Worm (Caenorhabditis elegans) whole organism, young adult: ENCODE results near the gene Y73B6BL.23.
A peak's percentile ranks its signal among the peaks of the same experiment; 100 is the strongest.
"Not testable (repeated sequence)": the region's sequence is repeated elsewhere in the genome, so short reads cannot be mapped to it uniquely, and the experiment has no call there.

Experiments used
- B0019.2 ChIP-seq: fragments of 200-800 bp; sonication (Bioruptor generic); conservative IDR thresholded peaks from 2 replicates; pipeline ENCODE4 v1.3.6; 2022; ENCODE audit warnings: missing genetic modification reagents, missing genetic modification characterization, missing compliant biosample characterization
- C06A6.2 ChIP-seq: fragments of 200-800 bp; sonication (Bioruptor generic); conservative IDR thresholded peaks from 2 replicates; pipeline ENCODE4 v1.3.6; 2022; ENCODE audit warnings: missing genetic modification characterization, missing compliant biosample characterization
- C17E4.6 ChIP-seq: fragments of 200-800 bp; sonication (Bioruptor generic); IDR thresholded peaks from 2 replicates; pipeline ENCODE4 v1.3.6; 2022; ENCODE audit warnings: missing genetic modification reagents, missing genetic modification characterization, missing compliant biosample characterization
- D2030.7 ChIP-seq: fragments of 200-800 bp; sonication (Bioruptor generic); IDR thresholded peaks from 2 replicates; pipeline ENCODE4 v1.3.6; 2022; ENCODE audit warnings: missing genetic modification reagents, missing genetic modification characterization, missing compliant biosample characterization
- F33H1.4 ChIP-seq: fragments of 200-800 bp; sonication (Bioruptor generic); IDR thresholded peaks from 2 replicates; pipeline ENCODE4 v1.3.6; 2022; ENCODE audit warnings: missing genetic modification reagents, missing genetic modification characterization, missing compliant biosample characterization
- Y53G8AR.9 ChIP-seq: fragments of 200-800 bp; sonication (Bioruptor generic); conservative IDR thresholded peaks from 2 replicates; pipeline ENCODE4 v1.3.6; 2022; ENCODE audit warnings: missing genetic modification reagents, missing genetic modification characterization, missing compliant biosample characterization
- Y56A3A.18 ChIP-seq: fragments of 200-800 bp; sonication (Bioruptor generic); IDR thresholded peaks from 2 replicates; pipeline ENCODE4 v1.3.6; 2022; ENCODE audit warnings: missing genetic modification reagents, missing genetic modification characterization, missing compliant biosample characterization
- Y79H2A.3 ChIP-seq: fragments of 200-800 bp; sonication (Bioruptor generic); conservative IDR thresholded peaks from 2 replicates; pipeline ENCODE4 v1.3.6; 2022; ENCODE audit warnings: missing genetic modification reagents, missing genetic modification characterization, missing compliant biosample characterization
- Y95B8A.8 ChIP-seq: fragments of 200-800 bp; sonication (Bioruptor generic); IDR thresholded peaks from 2 replicates; pipeline ENCODE4 v1.3.6; 2022; ENCODE audit warnings: missing genetic modification reagents, missing genetic modification characterization, missing compliant biosample characterization
- attf-6 ChIP-seq: fragments of 200-800 bp; sonication (Bioruptor generic); IDR thresholded peaks from 2 replicates; pipeline ENCODE4 v1.3.6; 2022; ENCODE audit warnings: missing genetic modification reagents, missing genetic modification characterization, missing compliant biosample characterization
- bed-1 ChIP-seq: fragments of 200-800 bp; sonication (Bioruptor generic); IDR thresholded peaks from 2 replicates; pipeline ENCODE4 v1.3.6; 2022; ENCODE audit warnings: missing genetic modification reagents, missing genetic modification characterization, missing compliant biosample characterization
- cebp-1 ChIP-seq, 2 experiments: fragments of 200-800 bp in 1 of 2; sonication (Bioruptor generic) in 1 of 2; sonication (generic microtip) in 1 of 2; IDR thresholded peaks in 1 of 2; optimal IDR thresholded peaks in 1 of 2; 2 replicates each; pipeline versions ENCODE4 v1.3.6 to Lab custom; 2017 to 2022; ENCODE audit warnings: missing compliant biosample characterization in 2 of 2, missing genetic modification characterization in 2 of 2, mild to moderate bottlenecking in 1 of 2, missing genetic modification reagents in 1 of 2, moderate library complexity in 1 of 2
- ceh-40 ChIP-seq: fragments of 200-800 bp; sonication (Bioruptor generic); IDR thresholded peaks from 2 replicates; pipeline ENCODE4 v1.3.6; 2022; ENCODE audit warnings: missing genetic modification characterization, missing compliant biosample characterization
- ceh-58 ChIP-seq: fragments of 200-800 bp; sonication (Bioruptor generic); IDR thresholded peaks from 2 replicates; pipeline ENCODE4 v1.3.6; 2022; ENCODE audit warnings: missing genetic modification characterization, missing compliant biosample characterization
- ceh-91 ChIP-seq: fragments of 200-800 bp; sonication (Bioruptor generic); IDR thresholded peaks from 2 replicates; pipeline ENCODE4 v1.3.6; 2022; ENCODE audit warnings: missing genetic modification reagents, missing genetic modification characterization, missing compliant biosample characterization
- dox-1 ChIP-seq: fragments of 200-800 bp; sonication (Bioruptor generic); IDR thresholded peaks from 2 replicates; pipeline ENCODE4 v1.3.6; 2022; ENCODE audit warnings: missing genetic modification reagents, missing genetic modification characterization, missing compliant biosample characterization
- dpl-1 ChIP-seq: fragments of 150-350 bp; optimal IDR thresholded peaks from 2 replicates; lab custom pipeline; 2014; ENCODE audit warnings: missing biosample characterization, missing genetic modification reagents, missing genetic modification characterization
- ekl-4 ChIP-seq: fragments of 200-800 bp; sonication (Bioruptor generic); IDR thresholded peaks from 2 replicates; pipeline ENCODE4 v1.3.6; 2022; ENCODE audit warnings: missing genetic modification reagents, missing genetic modification characterization, missing compliant biosample characterization
- hmg-1.2 ChIP-seq: fragments of 200-800 bp; sonication (Bioruptor generic); IDR thresholded peaks from 2 replicates; pipeline ENCODE4 v1.3.6; 2022; ENCODE audit warnings: missing genetic modification reagents, missing genetic modification characterization, missing compliant biosample characterization
- hrde-1 ChIP-seq: sonication (generic microtip); optimal IDR thresholded peaks from 2 replicates; lab custom pipeline; 2016; ENCODE audit warnings: missing genetic modification characterization, mild to moderate bottlenecking, missing compliant biosample characterization, moderate library complexity, missing genotype, missing genetic modification reagents, borderline replicate concordance
- hsf-1 ChIP-seq: fragments of 200-800 bp; sonication (Bioruptor generic); IDR thresholded peaks from 2 replicates; pipeline ENCODE4 v1.3.6; 2022; ENCODE audit warnings: missing genetic modification reagents, missing genetic modification characterization, missing compliant biosample characterization
- lin-26 ChIP-seq: fragments of 200-800 bp; sonication (Bioruptor generic); IDR thresholded peaks from 2 replicates; pipeline ENCODE4 v1.3.6; 2022; ENCODE audit warnings: missing genetic modification reagents, missing genetic modification characterization, missing compliant biosample characterization
- lin-54 ChIP-seq: fragments of 200-800 bp; sonication (Bioruptor generic); optimal IDR thresholded peaks from 2 replicates; lab custom pipeline; 2018; ENCODE audit warnings: mild to moderate bottlenecking, missing genetic modification characterization, missing compliant biosample characterization
- madf-3 ChIP-seq: fragments of 200-800 bp; sonication (Bioruptor generic); IDR thresholded peaks from 2 replicates; pipeline ENCODE4 v1.3.6; 2022; ENCODE audit warnings: missing genetic modification reagents, missing genetic modification characterization, missing compliant biosample characterization
- madf-6 ChIP-seq: fragments of 200-800 bp; sonication (Bioruptor generic); IDR thresholded peaks from 2 replicates; pipeline ENCODE4 v1.3.6; 2022; ENCODE audit warnings: missing genetic modification reagents, missing genetic modification characterization, missing compliant biosample characterization
- madf-8 ChIP-seq: fragments of 200-800 bp; sonication (Bioruptor generic); conservative IDR thresholded peaks from 2 replicates; pipeline ENCODE4 v1.3.6; 2022; ENCODE audit warnings: missing genetic modification reagents, missing genetic modification characterization, missing compliant biosample characterization
- mcd-1 ChIP-seq: fragments of 200-800 bp; sonication (Bioruptor generic); IDR thresholded peaks from 2 replicates; pipeline ENCODE4 v1.3.6; 2022; ENCODE audit warnings: missing genetic modification reagents, missing genetic modification characterization, missing compliant biosample characterization
- mxl-1 ChIP-seq: sonication (generic microtip); optimal IDR thresholded peaks from 2 replicates; lab custom pipeline; 2016; ENCODE audit warnings: missing genetic modification characterization, missing compliant biosample characterization
- pbrm-1 ChIP-seq: fragments of 200-800 bp; sonication (Bioruptor generic); IDR thresholded peaks from 2 replicates; pipeline ENCODE4 v1.3.6; 2022; ENCODE audit warnings: missing genetic modification reagents, missing genetic modification characterization, missing compliant biosample characterization
- rcor-1 ChIP-seq: fragments of 200-800 bp; sonication (Bioruptor generic); IDR thresholded peaks from 2 replicates; pipeline ENCODE4 v1.3.6; 2022; ENCODE audit warnings: missing genetic modification reagents, missing genetic modification characterization, missing compliant biosample characterization
- snpc-4 ChIP-seq, 5 experiments: fragments of 150-350 bp in 1 of 5; sonication (generic microtip) in 4 of 5; optimal IDR thresholded peaks; 2 replicates each; lab custom pipeline; 2014 to 2018; ENCODE audit warnings: missing genetic modification characterization in 5 of 5, missing biosample characterization in 3 of 5, antibody characterized with exemption in 2 of 5, mild to moderate bottlenecking in 2 of 5, missing compliant biosample characterization in 2 of 5, missing genotype in 2 of 5, moderate library complexity in 2 of 5, missing genetic modification reagents in 1 of 5
- somi-1 ChIP-seq: fragments of 200-800 bp; sonication (Bioruptor generic); optimal IDR thresholded peaks from 2 replicates; lab custom pipeline; 2018; ENCODE audit warnings: mild to moderate bottlenecking, missing genetic modification characterization, missing compliant biosample characterization
- tbp1 ChIP-seq: fragments of 200-800 bp; sonication (Bioruptor generic); optimal IDR thresholded peaks from 2 replicates; lab custom pipeline; 2018; ENCODE audit warnings: mild to moderate bottlenecking, missing genetic modification characterization, missing compliant biosample characterization
- tlf-1 ChIP-seq: fragments of 200-800 bp; sonication (Bioruptor generic); optimal IDR thresholded peaks from 2 replicates; lab custom pipeline; 2018; ENCODE audit warnings: mild to moderate bottlenecking, missing genetic modification characterization, missing compliant biosample characterization
- ztf-25 ChIP-seq: fragments of 200-800 bp; sonication (Bioruptor generic); IDR thresholded peaks from 2 replicates; pipeline ENCODE4 v1.3.6; 2022; ENCODE audit warnings: missing genetic modification reagents, missing genetic modification characterization, missing compliant biosample characterization
- ztf-28 ChIP-seq: fragments of 200-800 bp; sonication (Bioruptor generic); IDR thresholded peaks from 2 replicates; pipeline ENCODE4 v1.3.6; 2022; ENCODE audit warnings: missing genetic modification reagents, missing genetic modification characterization, missing compliant biosample characterization

The Y73B6BL.23 gene

ce11 chrIV:6426089-6426715 lies 7.3 kb upstream of the Y73B6BL.23 start, which contains the start of gene acp-6:
TSS of gene acp-6 (minus strand) at chrIV:6426139.
- TF ChIP-seq ceh-40 (GFP tag; lab: Robert Waterston, UW), result no peak
- TF ChIP-seq somi-1, result no peak
- no peak for TF ChIP-seq mxl-1 (tag; lab: Kevin White, UChicago)
- TF ChIP-seq C06A6.2 (GFP tag; lab: Robert Waterston, UW), result no peak
- no peak for TF ChIP-seq dpl-1 (GFP tag; lab: Kevin White, UChicago)

DNA sequence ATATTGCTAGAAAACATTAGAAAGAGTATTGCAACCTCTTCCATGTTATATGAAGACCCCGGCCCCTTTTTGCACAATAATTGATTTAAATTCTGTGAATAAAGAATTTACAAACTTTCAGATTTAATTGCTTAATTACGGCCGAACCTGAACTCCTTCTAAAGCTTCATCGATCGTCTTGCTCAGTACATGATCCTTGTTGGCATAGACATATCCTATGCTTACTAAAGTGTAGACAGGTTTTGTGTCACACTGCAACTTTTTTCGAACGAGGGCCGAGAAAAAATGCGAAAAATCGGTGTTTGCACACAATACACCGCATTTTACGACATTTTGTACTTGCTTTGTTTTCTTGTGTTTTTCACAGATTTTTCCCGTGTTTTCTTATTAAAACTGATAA lies 4.5 kb upstream of the Y73B6BL.23 start:
- not testable (repeated sequence) for TF ChIP-seq cebp-1 (GFP tag; IDR thresholded peaks at IDR 0.05; lab: Robert Waterston, UW)
- peak; percentile 21 for TF ChIP-seq cebp-1 (tag; optimal IDR thresholded peaks at IDR 0.05; lab: Kevin White, UChicago)
- peak; percentile 65; the same call in 1 of the 2 replicates for TF ChIP-seq rcor-1
- TF ChIP-seq pbrm-1 (GFP tag; lab: Robert Waterston, UW), result peak; percentile 51; the same call in 1 of the 2 replicates
- TF ChIP-seq C17E4.6 (GFP tag; lab: Robert Waterston, UW), result peak; percentile 81
- peak; percentile 55; the same call in 1 of the 2 replicates for TF ChIP-seq ceh-58 (GFP tag; lab: Robert Waterston, UW)
- peak; percentile 68 for TF ChIP-seq Y53G8AR.9 (GFP tag; lab: Robert Waterston, UW)
- TF ChIP-seq hsf-1 (GFP tag; lab: Robert Waterston, UW), result peak; percentile 77
- TF ChIP-seq hrde-1 (tag; lab: Kevin White, UChicago), result peak; percentile 59
- TF ChIP-seq tlf-1 (GFP tag; lab: Kevin White, UChicago), result peak; percentile 15
- peak; percentile 21; the same call in 1 of the 2 replicates for TF ChIP-seq mcd-1 (GFP tag; lab: Robert Waterston, UW)
- peak; percentile 26 for TF ChIP-seq snpc-4 (GFP tag; optimal IDR thresholded peaks at IDR 0.05; lab: Kevin White, UChicago)
- peak in 1 of 4 experiments; percentile 71 for TF ChIP-seq snpc-4 (tag; optimal IDR thresholded peaks at IDR 0.05; lab: Kevin White, UChicago)
- 0 out of 2 replicates have a peak, but pooled peaks have one; percentile 20 for TF ChIP-seq ceh-91 (GFP tag; lab: Robert Waterston, UW)
- peak; percentile 93 for TF ChIP-seq Y79H2A.3 (GFP tag; lab: Robert Waterston, UW)
- peak; percentile 73 for TF ChIP-seq lin-26 (GFP tag; lab: Robert Waterston, UW)
- TF ChIP-seq Y56A3A.18 (GFP tag; lab: Robert Waterston, UW), result peak; percentile 52; the same call in 1 of the 2 replicates
- TF ChIP-seq attf-6 (GFP tag; lab: Robert Waterston, UW), result peak; percentile 81
- 0 out of 2 replicates have a peak, but pooled peaks have one; percentile 62 for TF ChIP-seq bed-1 (GFP tag; lab: Robert Waterston, UW)
- TF ChIP-seq lin-54 (GFP tag; lab: Kevin White, UChicago), result peak; percentile 43
- peak; percentile 79 for TF ChIP-seq D2030.7 (GFP tag; lab: Robert Waterston, UW)
- peak; percentile 53; the same call in 1 of the 2 replicates for TF ChIP-seq dox-1 (GFP tag; lab: Robert Waterston, UW)
- peak; percentile 85 for TF ChIP-seq madf-6 (GFP tag; lab: Robert Waterston, UW)
- TF ChIP-seq madf-3 (GFP tag; lab: Robert Waterston, UW), result peak; percentile 88
- TF ChIP-seq ztf-28 (GFP tag; lab: Robert Waterston, UW), result 0 out of 2 replicates have a peak, but pooled peaks have one; percentile 46
- TF ChIP-seq ekl-4 (GFP tag; lab: Robert Waterston, UW), result peak; percentile 85
- TF ChIP-seq ztf-25 (GFP tag; lab: Robert Waterston, UW), result 0 out of 2 replicates have a peak, but pooled peaks have one; percentile 45
- peak; percentile 55 for TF ChIP-seq hmg-1.2 (GFP tag; lab: Robert Waterston, UW)
- peak; percentile 41; the same call in 1 of the 2 replicates for TF ChIP-seq B0019.2 (GFP tag; lab: Robert Waterston, UW)
- TF ChIP-seq Y95B8A.8, result peak; percentile 86
- TF ChIP-seq F33H1.4 (GFP tag; lab: Robert Waterston, UW), result peak; percentile 55
- TF ChIP-seq tbp1 (GFP tag; lab: Kevin White, UChicago), result peak; percentile 27
- TF ChIP-seq madf-8, result peak; percentile 47
